Worm (Caenorhabditis elegans): Measurements from ENCODE around the gene Y69H2.9.
"Not testable (repeated sequence)": the region's sequence is repeated elsewhere in the genome, so short reads cannot be mapped to it uniquely, and the experiment has no call there.

Y69H2.9 gene

DNA sequence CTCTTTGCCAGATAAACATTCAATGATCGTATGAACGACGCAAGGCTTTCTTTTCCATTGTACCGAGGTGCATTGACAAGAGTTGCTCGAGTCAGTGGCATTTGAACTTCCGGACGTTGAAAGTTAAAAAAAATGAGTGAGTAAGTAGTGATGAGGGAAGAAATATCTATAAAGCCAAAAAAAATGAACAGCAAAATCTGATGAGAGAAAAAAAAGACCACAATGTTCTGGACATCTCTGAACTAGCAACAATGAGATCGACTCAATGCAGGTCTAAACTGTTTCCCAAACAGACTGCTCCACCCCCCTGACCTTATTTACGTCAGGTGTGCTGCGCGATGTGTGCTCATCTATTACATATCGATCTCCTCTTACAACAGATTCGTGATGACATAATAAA, 49.1 kb downstream of the Y69H2.9 start, which contains the start of the genes F11D11.21 and F11D11.12:
Gene F11D11.21, minus strand, starts transcription at position 101 of the 400 bp plus-strand sequence.
Gene F11D11.12, minus strand, starts transcription at position 238 of the 400 bp plus-strand sequence.
- no peak for TF ChIP-seq tbx-11 (GFP tag; IDR thresholded peaks at IDR 0.05)
- no peak for TF ChIP-seq tra-4 (tag; optimal IDR thresholded peaks at IDR 0.05)
- no peak for TF ChIP-seq sea-1 (GFP tag; conservative IDR thresholded peaks at IDR 0.05)
- no peak for TF ChIP-seq F13C5.2 (tag; optimal IDR thresholded peaks at IDR 0.05)
- TF ChIP-seq hmg-4 (GFP tag; optimal IDR thresholded peaks at IDR 0.05), result no peak
- no peak for TF ChIP-seq aly-1 (tag; optimal IDR thresholded peaks at IDR 0.05)
- no peak for TF ChIP-seq ama-1 (optimal IDR thresholded peaks at IDR 0.05)
- TF ChIP-seq flt-1 (GFP tag; IDR thresholded peaks at IDR 0.05), result no peak
- no peak for TF ChIP-seq B0310.2 (tag; optimal IDR thresholded peaks at IDR 0.05)
- TF ChIP-seq hnd-1 (tag; optimal IDR thresholded peaks at IDR 0.05), result no peak
- TF ChIP-seq hmbx-1 (tag; optimal IDR thresholded peaks at IDR 0.05), result no peak
- TF ChIP-seq pes-1 (GFP tag; IDR thresholded peaks at IDR 0.05), result no peak
- no peak for TF ChIP-seq ceh-13 (GFP tag; optimal IDR thresholded peaks at IDR 0.05)
- no peak for TF ChIP-seq ceh-36 (tag; optimal IDR thresholded peaks at IDR 0.05)
- TF ChIP-seq scrt-1 (GFP tag; IDR thresholded peaks at IDR 0.05), result no peak
- TF ChIP-seq ets-7 (tag; optimal IDR thresholded peaks at IDR 0.05), result no peak
- TF ChIP-seq tbx-37 (GFP tag; conservative IDR thresholded peaks at IDR 0.05), result no peak

DNA sequence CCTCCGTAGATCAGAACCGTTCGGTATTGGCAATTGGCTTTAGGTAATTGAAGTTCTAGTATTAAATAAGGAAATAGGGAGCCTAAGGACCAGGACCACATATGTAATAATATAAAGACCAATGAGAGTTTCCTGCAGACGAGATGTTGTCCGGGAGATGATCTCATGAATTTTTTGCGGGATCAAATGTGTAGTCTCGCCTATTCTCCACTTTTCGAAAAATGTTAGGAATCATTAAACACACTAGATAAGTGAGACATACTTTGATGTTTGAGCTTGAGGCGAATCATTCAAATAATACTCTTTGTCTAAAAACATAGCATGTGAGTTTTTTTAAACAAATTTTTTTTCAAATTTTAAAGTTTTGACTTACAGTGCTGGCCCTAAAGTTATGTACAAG, 51.7 kb downstream of the Y69H2.9 start, which contains the start of gene F11D11.6:
Gene F11D11.6, minus strand, starts transcription at position 101 of the 400 bp plus-strand sequence.
- TF ChIP-seq flt-1 (GFP tag; IDR thresholded peaks at IDR 0.05), result no peak
- no peak for TF ChIP-seq ceh-36 (tag; optimal IDR thresholded peaks at IDR 0.05)
- TF ChIP-seq hmg-4 (GFP tag; optimal IDR thresholded peaks at IDR 0.05), result no peak
- TF ChIP-seq aly-1 (tag; optimal IDR thresholded peaks at IDR 0.05), result no peak

- TF ChIP-seq scrt-1, pes-1, tbx-11 (GFP tag; IDR thresholded peaks at IDR 0.05): not testable (repeated sequence)
Measured at ce11 chrV:18754328-18754727, 53.0 kb downstream of the Y69H2.9 start, which contains the start of gene clec-254. Gene clec-254 (minus strand): TSS chrV:18754428.
